Worm (Caenorhabditis elegans): ENCODE results near the gene ufl-1.

DNA sequence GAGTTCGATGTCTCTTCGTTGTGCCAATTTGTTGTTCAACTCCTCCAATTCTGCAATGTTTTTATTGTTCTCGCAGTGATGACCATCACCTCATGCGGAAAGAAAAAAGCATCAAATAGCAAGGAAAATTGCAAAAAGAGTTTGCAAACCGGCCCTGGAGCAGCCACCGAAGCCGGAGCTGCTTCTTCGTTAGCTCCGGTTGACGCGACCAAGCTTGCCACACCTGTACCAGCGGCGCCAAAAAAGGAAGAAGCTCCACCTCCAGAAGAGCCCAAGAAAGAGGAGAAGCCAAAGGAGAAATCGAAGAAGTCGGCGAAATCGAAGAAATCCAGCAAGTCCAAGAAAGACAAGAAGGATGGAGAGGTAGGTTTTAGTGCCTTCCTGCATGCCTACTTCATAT, 26.5 kb downstream of the ufl-1 start:
- TF ChIP-seq mcd-1 (GFP tag; IDR thresholded peaks at IDR 0.05) (no peak), hmg-20 (GFP tag; IDR thresholded peaks at IDR 0.05) (no peak), snpc-3.4 (tag; optimal IDR thresholded peaks at IDR 0.05) (no peak)

Data from whole organism, young adult.